Fruit fly (Drosophila melanogaster): ENCODE results near the gene rdgA.

Gene rdgA

DNA sequence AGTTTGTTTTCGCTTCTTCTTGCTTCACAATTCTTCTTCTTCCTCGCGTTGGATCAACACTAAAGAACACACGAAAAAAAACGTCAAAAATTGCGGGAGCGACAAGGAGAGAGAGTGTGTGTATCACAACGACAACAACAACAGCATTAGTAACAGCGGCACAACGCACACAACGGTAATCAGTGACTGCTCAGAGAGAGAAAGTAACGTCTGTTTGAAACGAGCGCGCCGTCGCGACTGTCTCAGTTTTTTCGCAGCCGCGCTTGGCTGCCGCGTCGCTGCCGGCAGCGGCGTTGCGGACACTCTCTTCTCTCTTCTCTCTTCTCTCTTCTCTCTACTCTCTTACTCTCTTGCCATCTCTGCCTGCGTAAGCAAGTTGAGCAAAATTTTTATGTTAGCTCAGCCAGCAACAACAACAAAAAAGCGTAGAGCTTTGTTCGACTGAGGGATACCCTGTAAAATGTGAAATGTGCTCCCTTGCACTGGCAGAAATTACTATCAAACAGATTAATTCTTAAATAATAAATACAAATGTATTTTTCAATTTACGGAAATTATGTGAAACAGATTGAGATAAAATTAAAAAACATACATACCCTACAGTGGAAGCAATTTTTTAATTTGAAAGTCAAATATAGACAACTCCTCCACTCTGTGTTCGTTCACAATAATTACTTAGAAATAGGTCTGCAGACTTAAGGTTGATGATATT, 15.1 kb upstream of the rdgA start (continued):
- no peak for TF ChIP-seq Sry-δ (GFP tag; optimal IDR thresholded peaks at IDR 0.05)
- no peak for TF ChIP-seq cas (GFP tag; IDR thresholded peaks at IDR 0.05)
- peak; percentile 6 for TF ChIP-seq Bteb2 (GFP tag; optimal IDR thresholded peaks at IDR 0.05)
- no peak for TF ChIP-seq fd64A (GFP tag; optimal IDR thresholded peaks at IDR 0.05)
- no peak for TF ChIP-seq dan (GFP tag; IDR thresholded peaks at IDR 0.05)
- peak; percentile 10 to 86 for TF ChIP-seq Hr51 (GFP tag; optimal IDR thresholded peaks at IDR 0.05)
- TF ChIP-seq sens-2 (GFP tag; IDR thresholded peaks at IDR 0.05), result peak; percentile 66; the same call in 1 of the 2 replicates
- TF ChIP-seq CG15269 (tag; optimal IDR thresholded peaks at IDR 0.05), result peak; percentile 78
- TF ChIP-seq vnd (GFP tag; IDR thresholded peaks at IDR 0.05; ENCODE audit: partially characterized antibody), result no peak
- TF ChIP-seq HLH54F (GFP tag; optimal IDR thresholded peaks at IDR 0.05), result peak; percentile 4
- TF ChIP-seq Six4 (GFP tag; optimal IDR thresholded peaks at IDR 0.05), result peak; percentile 30
- peak; percentile 41 for TF ChIP-seq oc (tag; optimal IDR thresholded peaks at IDR 0.05)
- TF ChIP-seq H15 (GFP tag; IDR thresholded peaks at IDR 0.05), result no peak
- 0 out of 2 replicates have a peak, but pooled peaks have one; percentile 58 for TF ChIP-seq Drgx (GFP tag; IDR thresholded peaks at IDR 0.05)
- TF ChIP-seq sisA (GFP tag; IDR thresholded peaks at IDR 0.05), result peak; percentile 83
- TF ChIP-seq CG14014 (GFP tag; IDR thresholded peaks at IDR 0.05), result peak; percentile 71
- TF ChIP-seq Ravus (GFP tag; IDR thresholded peaks at IDR 0.05), result peak; percentile 38
- peak; percentile 27 for TF ChIP-seq Bdp1 (GFP tag; optimal IDR thresholded peaks at IDR 0.05)
- peak; percentile 13 for TF ChIP-seq Atf-2 (GFP tag; optimal IDR thresholded peaks at IDR 0.05)
- TF ChIP-seq phol (tag; optimal IDR thresholded peaks at IDR 0.05), result peak; percentile 76
- TF ChIP-seq CG32532 (GFP tag; IDR thresholded peaks at IDR 0.05), result peak; percentile 70
- no peak for TF ChIP-seq Atf3 (GFP tag; optimal IDR thresholded peaks at IDR 0.05)
- TF ChIP-seq CG14050 (GFP tag; IDR thresholded peaks at IDR 0.05), result peak; percentile 65; the same call in 2 of the 3 replicates
- TF ChIP-seq dmrt11E (tag; optimal IDR thresholded peaks at IDR 0.05), result peak; percentile 53
- peak; percentile 47 for TF ChIP-seq CG12769 (tag; optimal IDR thresholded peaks at IDR 0.05)
- peak; percentile 8 for TF ChIP-seq CG17186 (GFP tag; optimal IDR thresholded peaks at IDR 0.05)
- TF ChIP-seq CG2116 (GFP tag; optimal IDR thresholded peaks at IDR 0.05), result no peak
- no peak for TF ChIP-seq Sin3A (optimal IDR thresholded peaks at IDR 0.05)
- TF ChIP-seq cad (GFP tag; optimal IDR thresholded peaks at IDR 0.05), result no peak
- TF ChIP-seq gro (GFP tag; optimal IDR thresholded peaks at IDR 0.05), result no peak
- 0 out of 2 replicates have a peak, but pooled peaks have one; percentile 37 for TF ChIP-seq CG1024 (GFP tag; IDR thresholded peaks at IDR 0.05)
- peak; percentile 74 for TF ChIP-seq NfI (GFP tag; optimal IDR thresholded peaks at IDR 0.05)
- peak; percentile 39 for TF ChIP-seq Sry-β (GFP tag; optimal IDR thresholded peaks at IDR 0.05)
- TF ChIP-seq CG7963 (GFP tag; IDR thresholded peaks at IDR 0.05; ENCODE audit: partially characterized antibody), result no peak
- no peak for TF ChIP-seq Scr (GFP tag; IDR thresholded peaks at IDR 0.05; ENCODE audit: partially characterized antibody)
- TF ChIP-seq Chrac-16 (GFP tag; optimal IDR thresholded peaks at IDR 0.05), result peak; percentile 52
- no peak for TF ChIP-seq B-H2 (GFP tag; optimal IDR thresholded peaks at IDR 0.05)
- TF ChIP-seq CG10321 (GFP tag; IDR thresholded peaks at IDR 0.05), result no peak
- peak; percentile 71 for TF ChIP-seq ems (GFP tag; optimal IDR thresholded peaks at IDR 0.05)
- no peak for TF ChIP-seq Side (GFP tag; optimal IDR thresholded peaks at IDR 0.05)
- TF ChIP-seq Dref (GFP tag; IDR thresholded peaks at IDR 0.05), result no peak
- peak; percentile 56 for TF ChIP-seq stc (GFP tag; IDR thresholded peaks at IDR 0.05)
- TF ChIP-seq salm (tag; optimal IDR thresholded peaks at IDR 0.05), result peak; percentile 47
- no peak for TF ChIP-seq jigr1 (GFP tag; IDR thresholded peaks at IDR 0.05)
- peak; percentile 57; the same call in 1 of the 3 replicates for TF ChIP-seq CG7357 (GFP tag; IDR thresholded peaks at IDR 0.05)
- peak; percentile 53 for TF ChIP-seq CG18619 (GFP tag; optimal IDR thresholded peaks at IDR 0.05)
- peak; percentile 90 for TF ChIP-seq row (GFP tag; IDR thresholded peaks at IDR 0.05)
- no peak for TF ChIP-seq fru (optimal IDR thresholded peaks at IDR 0.05)
- no peak for TF ChIP-seq fu2 (GFP tag; optimal IDR thresholded peaks at IDR 0.05)
- no peak for TF ChIP-seq CTCF (GFP tag; optimal IDR thresholded peaks at IDR 0.05)
- TF ChIP-seq Tbp (GFP tag; optimal IDR thresholded peaks at IDR 0.05), result no peak
- peak; percentile 77 for TF ChIP-seq lmd (GFP tag; IDR thresholded peaks at IDR 0.05)

Data from whole organism, embryonic.